Worm (Caenorhabditis elegans) whole organism, dauer: ENCODE results near the gene C42D4.13.

Experiments used
- unc-62 ChIP-seq: sonication (generic microtip); optimal IDR thresholded peaks from 2 replicates; lab custom pipeline; 2017; ENCODE audit warnings: missing biosample characterization, missing genetic modification reagents, missing genetic modification characterization

Gene C42D4.13

DNA sequence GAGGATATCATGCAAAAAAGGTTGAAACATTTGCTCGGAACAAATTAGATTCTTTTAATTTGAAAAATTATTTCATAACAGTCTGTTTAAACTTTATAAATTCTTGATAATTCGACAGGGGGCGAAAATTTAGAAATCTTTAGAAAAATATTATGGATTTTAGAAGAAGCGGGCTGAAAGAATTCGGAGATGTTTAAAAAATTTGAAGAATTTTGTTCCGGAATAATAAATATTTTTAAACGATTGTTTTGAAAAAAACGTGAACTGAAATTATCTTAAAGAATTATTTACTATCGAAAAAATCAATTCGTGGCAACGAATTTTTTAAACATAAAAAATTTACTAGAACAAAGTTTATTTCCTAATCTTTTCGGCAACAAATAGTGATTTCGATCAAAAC, 15.8 kb upstream of the C42D4.13 start, which contains the start of gene R13A1.3:
TSS of gene R13A1.3 (plus strand) at position 301 of the 400 bp plus-strand sequence.
- no peak for TF ChIP-seq unc-62 (GFP tag; lab: Kevin White, UChicago)

ce11 chrIV:7196853-7197252, 8.9 kb upstream of the C42D4.13 start, which contains the start of gene unc-8:
TSS of gene unc-8 (plus strand) at chrIV:7197153.
- TF ChIP-seq unc-62 (GFP tag; lab: Kevin White, UChicago): no peak

DNA sequence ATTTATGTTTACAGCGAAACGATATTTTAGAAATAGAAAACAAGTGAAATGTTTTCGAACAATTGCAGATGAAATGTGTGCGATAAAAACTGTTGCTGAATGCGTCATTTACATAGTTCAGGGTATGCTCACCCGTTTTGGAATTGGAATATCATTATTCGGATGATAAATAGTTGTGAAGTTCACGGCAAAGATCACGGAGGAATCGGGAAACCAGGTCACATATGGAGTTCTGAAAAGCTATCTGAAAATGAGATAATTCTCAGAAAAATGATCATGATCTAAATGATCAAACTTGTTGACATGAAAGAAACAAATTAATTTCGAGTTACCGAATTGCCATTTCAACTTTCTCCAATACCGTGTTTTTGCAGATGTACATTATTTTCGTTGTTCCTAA, 7.8 kb upstream of the C42D4.13 start, which contains the start of gene best-16:
TSS of gene best-16 (minus strand) at position 101 of the 400 bp plus-strand sequence.
- no peak for TF ChIP-seq unc-62 (GFP tag; lab: Kevin White, UChicago)

ce11 chrIV:7191745-7192144, 3.8 kb upstream of the C42D4.13 start, which contains the start of gene R13A1.5:
TSS of gene R13A1.5 (minus strand) at chrIV:7191845.
- TF ChIP-seq unc-62 (GFP tag; lab: Kevin White, UChicago): no peak

DNA sequence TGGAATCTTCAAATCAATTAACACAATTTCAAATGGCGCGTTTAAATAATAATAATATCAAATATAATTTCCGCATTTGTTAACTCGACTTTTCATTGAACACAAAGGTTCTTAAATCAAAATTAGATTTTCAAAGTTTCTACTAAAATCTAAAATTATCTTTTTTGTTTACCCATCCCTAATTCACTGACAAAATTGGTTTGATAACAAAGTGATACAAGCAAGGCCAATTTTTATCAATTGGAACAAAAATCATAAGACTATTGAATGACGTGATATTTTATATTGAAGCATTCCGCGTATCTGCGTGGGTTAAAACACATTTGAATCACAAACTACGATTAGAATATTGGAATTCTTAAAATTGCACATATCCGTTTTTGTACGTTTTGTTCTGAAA, 2.5 kb upstream of the C42D4.13 start:
- TF ChIP-seq unc-62 (GFP tag; lab: Kevin White, UChicago): no peak

DNA sequence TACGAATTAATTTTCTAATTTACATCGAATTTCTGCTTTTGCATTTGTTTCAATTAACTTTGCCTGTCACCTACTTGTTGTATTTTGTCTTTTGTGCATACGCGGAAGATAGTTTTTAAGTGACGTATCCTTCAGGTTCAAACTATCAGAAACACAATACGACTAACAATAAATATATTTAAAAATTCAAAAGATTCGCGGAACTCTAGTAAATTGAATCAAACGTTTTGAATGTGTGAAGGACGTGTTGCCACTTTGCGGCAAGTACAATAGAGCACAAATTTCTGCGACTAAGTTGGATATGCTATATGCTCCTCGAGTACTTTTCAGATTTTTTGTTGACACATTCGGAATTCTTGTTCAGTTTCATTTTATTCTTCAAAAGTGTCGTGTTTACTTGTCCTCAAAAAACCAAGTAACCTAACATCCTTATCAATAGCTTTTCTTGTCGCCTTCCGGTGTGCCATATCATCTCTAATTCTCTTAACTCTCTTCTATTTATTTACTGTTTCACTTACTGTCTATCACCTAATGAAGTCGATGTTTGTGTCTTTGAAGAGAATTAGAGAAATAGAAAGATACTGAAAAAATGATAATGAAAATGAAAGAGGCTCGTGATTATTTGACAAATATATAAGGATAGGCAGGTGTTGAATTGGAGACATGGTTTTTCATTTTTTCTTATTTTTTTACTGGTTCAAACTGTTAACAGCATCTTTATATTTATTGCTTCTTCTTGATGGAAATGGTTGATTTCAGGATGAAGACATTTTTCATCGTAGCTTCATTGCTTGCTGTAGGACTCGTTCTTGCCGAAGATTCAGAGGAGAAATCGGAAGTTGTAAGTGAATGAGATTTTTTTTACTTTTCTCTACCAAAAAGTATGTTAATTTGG, 845 bp upstream of the C42D4.13 start, which contains the start of gene srlf-7:
TSS of gene srlf-7 (plus strand) at position 760 of the 895 bp plus-strand sequence.
- no peak for TF ChIP-seq unc-62 (GFP tag; lab: Kevin White, UChicago)

DNA sequence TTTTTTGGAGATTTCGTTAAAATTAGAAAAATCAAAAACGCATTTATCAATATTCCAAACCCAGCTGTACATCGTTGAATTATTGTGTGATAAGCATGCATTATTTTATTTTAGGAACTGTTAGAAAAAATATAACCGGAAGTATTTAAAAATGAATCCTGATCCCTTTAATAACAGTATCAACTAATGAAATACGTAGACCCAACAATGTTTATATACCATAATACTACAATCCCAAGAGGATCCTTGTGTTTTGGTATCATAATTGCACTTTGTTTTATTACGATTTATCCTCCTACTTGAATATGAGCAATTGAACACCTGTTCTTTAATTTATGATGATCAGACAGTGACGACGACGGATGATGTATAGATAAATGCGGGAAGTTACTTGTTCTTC, 1.2 kb downstream of the C42D4.13 start, which contains the start of gene str-249:
TSS of gene str-249 (minus strand) at position 101 of the 400 bp plus-strand sequence.
- no peak for TF ChIP-seq unc-62 (GFP tag; lab: Kevin White, UChicago)

DNA sequence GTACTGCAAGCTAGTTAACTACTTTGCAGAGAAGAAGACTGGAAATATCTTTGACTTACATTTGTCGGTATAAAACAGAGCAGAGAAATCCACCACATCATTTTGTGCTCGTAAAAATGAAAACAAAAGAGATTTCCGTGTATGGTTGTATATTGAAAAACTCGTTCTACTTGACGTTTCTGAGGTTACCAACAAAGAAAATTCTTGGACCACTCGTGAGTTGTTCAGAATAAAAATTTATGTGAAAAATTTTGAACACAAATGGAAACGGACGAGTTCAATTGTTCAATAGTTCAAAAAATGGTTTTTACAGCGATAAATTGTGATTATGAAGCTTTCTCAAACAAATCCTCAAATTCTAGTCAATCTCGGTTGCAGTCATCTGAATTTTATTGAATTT, 3.3 kb downstream of the C42D4.13 start, which contains the start of gene clec-179:
TSS of gene clec-179 (minus strand) at position 101 of the 400 bp plus-strand sequence.
- TF ChIP-seq unc-62 (GFP tag; lab: Kevin White, UChicago): no peak

- TF ChIP-seq unc-62 (GFP tag; lab: Kevin White, UChicago): no peak
Measured at ce11 chrIV:7182818-7183217, 5.1 kb downstream of the C42D4.13 start.

DNA sequence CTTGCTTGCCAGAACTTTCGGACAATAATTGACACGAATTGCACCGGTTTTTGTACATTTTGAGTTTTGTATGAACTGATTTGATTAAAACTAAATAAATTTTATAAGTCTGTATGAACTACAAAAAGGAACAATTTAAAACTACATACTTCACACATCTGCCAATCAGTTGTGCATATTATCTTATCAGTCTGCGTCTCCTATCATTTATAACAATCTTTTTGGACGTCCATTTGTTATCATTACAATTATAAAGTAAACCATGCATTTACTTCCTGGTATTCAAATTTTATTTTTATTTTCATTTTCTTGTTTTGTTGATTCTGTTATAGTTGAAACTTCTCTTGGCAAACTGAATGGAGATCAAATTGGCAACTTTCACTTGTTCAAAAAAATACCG, 7.6 kb downstream of the C42D4.13 start, which contains the start of gene cest-10:
TSS of gene cest-10 (plus strand) at position 254 of the 400 bp plus-strand sequence.
- TF ChIP-seq unc-62 (GFP tag; lab: Kevin White, UChicago): no peak

- TF ChIP-seq unc-62 (GFP tag; lab: Kevin White, UChicago): no peak
Measured at ce11 chrIV:7178942-7179341, 9.0 kb downstream of the C42D4.13 start, which contains the start of gene C42D4.3. TSS of gene C42D4.3 (plus strand) at chrIV:7179239.

- TF ChIP-seq unc-62 (GFP tag; lab: Kevin White, UChicago): no peak
Measured at ce11 chrIV:7176887-7177286, 11.0 kb downstream of the C42D4.13 start, which contains the start of gene str-44. TSS of gene str-44 (plus strand) at chrIV:7177187.

DNA sequence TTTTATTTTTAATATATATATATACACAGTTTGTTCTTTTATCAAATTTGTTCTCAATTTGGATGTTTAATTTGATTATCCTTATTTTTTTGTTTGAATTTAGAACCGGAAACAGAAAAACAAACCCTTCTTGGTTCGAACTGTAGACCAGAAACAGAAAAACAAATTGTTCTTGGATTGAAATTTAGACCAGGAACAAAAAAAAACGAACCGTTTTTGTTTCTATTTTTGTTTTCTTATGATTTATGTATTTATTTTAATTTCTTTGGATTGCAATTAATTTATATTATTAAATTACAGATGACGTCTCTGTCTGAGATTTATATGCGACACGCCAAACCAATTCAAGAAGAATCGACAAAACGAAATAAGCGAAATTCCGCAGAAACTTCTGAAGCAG, 12.6 kb downstream of the C42D4.13 start, which contains the start of gene C42D4.19:
TSS of gene C42D4.19 (plus strand) at position 301 of the 400 bp plus-strand sequence.
- TF ChIP-seq unc-62 (GFP tag; lab: Kevin White, UChicago): no peak

ce11 chrIV:7173489-7173888, 14.4 kb downstream of the C42D4.13 start, which contains the start of gene str-1:
TSS of gene str-1 (plus strand) at chrIV:7173789.
- TF ChIP-seq unc-62 (GFP tag; lab: Kevin White, UChicago): no peak

DNA sequence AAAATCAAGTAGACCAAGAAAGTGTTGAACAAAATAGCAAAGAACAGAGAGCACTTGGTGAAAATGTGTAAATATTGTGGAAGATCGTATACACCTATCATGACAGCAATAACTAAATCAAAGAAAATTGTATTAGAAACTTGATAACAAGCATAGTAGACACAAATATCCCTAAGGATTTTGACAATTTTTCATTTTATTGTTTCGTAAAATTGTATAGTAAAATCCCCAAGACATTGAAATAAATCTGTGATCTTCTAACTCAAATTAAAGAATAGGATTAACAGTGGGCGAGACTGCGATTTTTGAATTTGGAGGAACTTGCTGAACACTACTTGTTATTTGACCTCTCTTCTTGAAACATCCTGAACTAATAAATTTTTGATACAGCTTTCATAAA, 16.7 kb downstream of the C42D4.13 start, which contains the start of gene str-220:
TSS of gene str-220 (minus strand) at position 101 of the 400 bp plus-strand sequence.
- no peak for TF ChIP-seq unc-62 (GFP tag; lab: Kevin White, UChicago)
